Fruit fly (Drosophila melanogaster): ENCODE results near the gene cDIP.

Gene cDIP

dm6 chr3R:21111046-21111480 lies 49.8 kb downstream of the cDIP start, which contains the start of gene Rab11 (continued):
- TF ChIP-seq CG17568 (GFP tag; optimal IDR thresholded peaks at IDR 0.05), result no peak
- no peak for TF ChIP-seq esg (GFP tag; conservative IDR thresholded peaks at IDR 0.05)
- TF ChIP-seq bigmax (GFP tag; optimal IDR thresholded peaks at IDR 0.05), result no peak
- TF ChIP-seq stc (GFP tag; IDR thresholded peaks at IDR 0.05), result no peak
- TF ChIP-seq fu2 (GFP tag; optimal IDR thresholded peaks at IDR 0.05), result peak; percentile 20
- peak; percentile 38 for TF ChIP-seq trem (tag; optimal IDR thresholded peaks at IDR 0.05)
- TF ChIP-seq CG11085 (GFP tag; IDR thresholded peaks at IDR 0.05), result no peak
- peak; percentile 67 for TF ChIP-seq CG3847 (GFP tag; IDR thresholded peaks at IDR 0.05)
- peak; percentile 34 for TF ChIP-seq CG8944 (GFP tag; optimal IDR thresholded peaks at IDR 0.05)
- no peak for TF ChIP-seq ham (GFP tag; IDR thresholded peaks at IDR 0.05)
- TF ChIP-seq CG10209 (GFP tag; optimal IDR thresholded peaks at IDR 0.05), result peak; percentile 38
- no peak for TF ChIP-seq ftz-f1 (GFP tag; optimal IDR thresholded peaks at IDR 0.05)
- peak; percentile 59; the same call in 1 of the 2 replicates for TF ChIP-seq CG31441 (GFP tag; IDR thresholded peaks at IDR 0.05)
- TF ChIP-seq mam (GFP tag; optimal IDR thresholded peaks at IDR 0.05), result peak; percentile 35
- no peak for TF ChIP-seq D19B (GFP tag; optimal IDR thresholded peaks at IDR 0.05)
- TF ChIP-seq CG16813 (GFP tag; IDR thresholded peaks at IDR 0.05; ENCODE audit: partially characterized antibody), result peak; percentile 91
- no peak for TF ChIP-seq pita (GFP tag; optimal IDR thresholded peaks at IDR 0.05)
- peak; percentile 28 for TF ChIP-seq bab2 (GFP tag; optimal IDR thresholded peaks at IDR 0.05)
- TF ChIP-seq rib (GFP tag; IDR thresholded peaks at IDR 0.05), result no peak
- TF ChIP-seq CG2712 (tag; optimal IDR thresholded peaks at IDR 0.05), result peak; percentile 63
- TF ChIP-seq Hsf (GFP tag; optimal IDR thresholded peaks at IDR 0.05), result peak; percentile 60
- no peak for TF ChIP-seq Bdp1 (GFP tag; optimal IDR thresholded peaks at IDR 0.05)
- peak; percentile 50 for TF ChIP-seq tin (GFP tag; optimal IDR thresholded peaks at IDR 0.05)
- TF ChIP-seq CG7963 (GFP tag; IDR thresholded peaks at IDR 0.05; ENCODE audit: partially characterized antibody), result peak; percentile 73
- peak; percentile 28 for TF ChIP-seq CG10366 (GFP tag; IDR thresholded peaks at IDR 0.05)
- peak; percentile 81; the same call in 1 of the 3 replicates for TF ChIP-seq zen2 (GFP tag; IDR thresholded peaks at IDR 0.05; ENCODE audit: partially characterized antibody)
- TF ChIP-seq lola (GFP tag; optimal IDR thresholded peaks at IDR 0.05), result peak in 1 of 3 experiments; percentile 56
- TF ChIP-seq CG10654 (GFP tag; optimal IDR thresholded peaks at IDR 0.05), result peak; percentile 9
- TF ChIP-seq aop (GFP tag; IDR thresholded peaks at IDR 0.05), result no peak
- peak; percentile 73 for TF ChIP-seq CG8924 (tag; optimal IDR thresholded peaks at IDR 0.05)
- no peak for TF ChIP-seq salm (tag; optimal IDR thresholded peaks at IDR 0.05)
- TF ChIP-seq Hmx (GFP tag; optimal IDR thresholded peaks at IDR 0.05), result peak; percentile 14
- TF ChIP-seq HmgD (GFP tag; optimal IDR thresholded peaks at IDR 0.05), result no peak
- TF ChIP-seq CG17612 (GFP tag; IDR thresholded peaks at IDR 0.05), result no peak
- peak; percentile 66 for TF ChIP-seq CG13775 (GFP tag; optimal IDR thresholded peaks at IDR 0.05)
- no peak for TF ChIP-seq jing (GFP tag; optimal IDR thresholded peaks at IDR 0.05)
- TF ChIP-seq emc (GFP tag; optimal IDR thresholded peaks at IDR 0.05), result no peak
- no peak for TF ChIP-seq otp (GFP tag; IDR thresholded peaks at IDR 0.05)
- peak; percentile 63 for TF ChIP-seq CG18262 (tag; optimal IDR thresholded peaks at IDR 0.05)
- no peak for TF ChIP-seq Hr39 (optimal IDR thresholded peaks at IDR 0.05)
- TF ChIP-seq chm (GFP tag; IDR thresholded peaks at IDR 0.05), result no peak
- TF ChIP-seq CG6791 (GFP tag; IDR thresholded peaks at IDR 0.05; ENCODE audit: partially characterized antibody), result peak; percentile 88
- peak; percentile 39 for TF ChIP-seq CG1233 (GFP tag; optimal IDR thresholded peaks at IDR 0.05)
- TF ChIP-seq zen (tag; optimal IDR thresholded peaks at IDR 0.05), result peak; percentile 12
- no peak for TF ChIP-seq ttk (GFP tag; IDR thresholded peaks at IDR 0.05)
- no peak for TF ChIP-seq CG12236 (GFP tag; optimal IDR thresholded peaks at IDR 0.05)
- peak; percentile 68 for TF ChIP-seq ems (GFP tag; optimal IDR thresholded peaks at IDR 0.05)
- no peak for TF ChIP-seq tio (GFP tag; optimal IDR thresholded peaks at IDR 0.05)
- TF ChIP-seq Adf1 (GFP tag; IDR thresholded peaks at IDR 0.05), result no peak
- peak; percentile 35 for TF ChIP-seq CG33557 (GFP tag; optimal IDR thresholded peaks at IDR 0.05)
- no peak for TF ChIP-seq CG6683 (GFP tag; optimal IDR thresholded peaks at IDR 0.05)
- no peak for TF ChIP-seq CG4404 (GFP tag; IDR thresholded peaks at IDR 0.05)

Data from whole organism, embryonic.